Worm (Caenorhabditis elegans): ENCODE measurements around the gene C08B11.9.
A peak's percentile ranks its signal among the peaks of the same experiment; 100 is the strongest.

The C08B11.9 gene

ce11 chrII:8028246-8028694 is 9.7 kb downstream of the C08B11.9 start (continued):
- TF ChIP-seq dmd-9 (GFP tag; IDR thresholded peaks at IDR 0.05): peak; percentile 55; the same call in 1 of the 2 replicates
- TF ChIP-seq vab-7 (GFP tag; IDR thresholded peaks at IDR 0.05): peak; percentile 81
- TF ChIP-seq saeg-2 (GFP tag; IDR thresholded peaks at IDR 0.05): peak; percentile 84; the same call in 1 of the 2 replicates
- peak; percentile 77 for TF ChIP-seq php-3 (GFP tag; IDR thresholded peaks at IDR 0.05)
- TF ChIP-seq daf-8 (GFP tag; IDR thresholded peaks at IDR 0.05): 0 out of 2 replicates have a peak, but pooled peaks have one; percentile 15
- TF ChIP-seq skn-1 (tag; optimal IDR thresholded peaks at IDR 0.05): no peak
- no peak for TF ChIP-seq unc-130 (GFP tag; optimal IDR thresholded peaks at IDR 0.05)
- peak; percentile 52 to 81 for TF ChIP-seq mdl-1 (tag; optimal IDR thresholded peaks at IDR 0.05)
- no peak for TF ChIP-seq F44E2.7 (GFP tag; IDR thresholded peaks at IDR 0.05)
- TF ChIP-seq lir-3 (tag; optimal IDR thresholded peaks at IDR 0.05): peak; percentile 98
- peak; percentile 68 for TF ChIP-seq nhr-11 (tag; optimal IDR thresholded peaks at IDR 0.05)
- peak; percentile 48 for TF ChIP-seq ceh-28 (tag; optimal IDR thresholded peaks at IDR 0.05)
- TF ChIP-seq T20F7.1 (GFP tag; optimal IDR thresholded peaks at IDR 0.05): peak; percentile 88
- no peak for TF ChIP-seq fos-1 (tag; optimal IDR thresholded peaks at IDR 0.05)
- TF ChIP-seq ces-1 (GFP tag; optimal IDR thresholded peaks at IDR 0.05): no peak
- peak; percentile 72 for TF ChIP-seq zfp-2 (tag; optimal IDR thresholded peaks at IDR 0.05)
- TF ChIP-seq nhr-77 (tag; optimal IDR thresholded peaks at IDR 0.05): peak; percentile 55
- TF ChIP-seq ceh-44 (GFP tag; IDR thresholded peaks at IDR 0.05): peak; percentile 43; the same call in 1 of the 2 replicates
- TF ChIP-seq gei-8 (GFP tag; optimal IDR thresholded peaks at IDR 0.05): peak; percentile 87
- peak; percentile 65 for TF ChIP-seq nhr-102 (tag; optimal IDR thresholded peaks at IDR 0.05)
- TF ChIP-seq lin-1 (GFP tag; IDR thresholded peaks at IDR 0.05): peak; percentile 53; the same call in 1 of the 2 replicates

ce11 chrII:8027663-8028062 is 10.3 kb downstream of the C08B11.9 start, which contains the start of gene swsn-7:
TSS of gene swsn-7 (minus strand) at chrII:8027763.
- no peak for TF ChIP-seq unc-130 (GFP tag; optimal IDR thresholded peaks at IDR 0.05)
- no peak for TF ChIP-seq egl-43 (GFP tag; IDR thresholded peaks at IDR 0.05)
- no peak for TF ChIP-seq attf-4 (tag; optimal IDR thresholded peaks at IDR 0.05)
- no peak for TF ChIP-seq spr-3 (GFP tag; optimal IDR thresholded peaks at IDR 0.05)
- no peak for TF ChIP-seq daf-16 (GFP tag; optimal IDR thresholded peaks at IDR 0.05)
- TF ChIP-seq daf-16 (tag; optimal IDR thresholded peaks at IDR 0.05): no peak
- TF ChIP-seq ceh-32 (tag; optimal IDR thresholded peaks at IDR 0.05; ENCODE audit: poor library complexity): no peak
- no peak for TF ChIP-seq F26F4.8 (GFP tag; conservative IDR thresholded peaks at IDR 0.05)
- TF ChIP-seq skn-1 (tag; optimal IDR thresholded peaks at IDR 0.05): no peak
- no peak for TF ChIP-seq aha-1 (tag)
- no peak for TF ChIP-seq gei-8 (GFP tag; optimal IDR thresholded peaks at IDR 0.05)
- no peak for TF ChIP-seq hlh-30 (tag; optimal IDR thresholded peaks at IDR 0.05; ENCODE audit: insufficient read depth)
- TF ChIP-seq dmd-6 (GFP tag; IDR thresholded peaks at IDR 0.05): no peak
- TF ChIP-seq nhr-25 (tag; optimal IDR thresholded peaks at IDR 0.05; ENCODE audit: borderline replicate concordance, insufficient read depth): no peak
- no peak for TF ChIP-seq zfp-2 (tag; optimal IDR thresholded peaks at IDR 0.05)
- no peak for TF ChIP-seq lir-3 (tag; optimal IDR thresholded peaks at IDR 0.05)

ce11 chrII:8022461-8022860 is 15.5 kb downstream of the C08B11.9 start, which contains the start of gene hda-2:
TSS of gene hda-2 (minus strand) at chrII:8022561.
- TF ChIP-seq lin-38 (GFP tag; IDR thresholded peaks at IDR 0.05): 0 out of 2 replicates have a peak, but pooled peaks have one; percentile 9
- no peak for TF ChIP-seq ZK546.5 (tag; optimal IDR thresholded peaks at IDR 0.05)
- TF ChIP-seq jun-1 (tag; optimal IDR thresholded peaks at IDR 0.05): no peak
- TF ChIP-seq egl-27 (tag; optimal IDR thresholded peaks at IDR 0.05): no peak
- no peak for TF ChIP-seq ctbp-1 (GFP tag; IDR thresholded peaks at IDR 0.05)
- no peak for TF ChIP-seq gei-8 (GFP tag; optimal IDR thresholded peaks at IDR 0.05)
